Fruit fly (Drosophila melanogaster): Measurements from ENCODE around the gene Smyd5.
A peak's percentile ranks its signal among the peaks of the same experiment; 100 is the strongest.

Smyd5 gene

DNA sequence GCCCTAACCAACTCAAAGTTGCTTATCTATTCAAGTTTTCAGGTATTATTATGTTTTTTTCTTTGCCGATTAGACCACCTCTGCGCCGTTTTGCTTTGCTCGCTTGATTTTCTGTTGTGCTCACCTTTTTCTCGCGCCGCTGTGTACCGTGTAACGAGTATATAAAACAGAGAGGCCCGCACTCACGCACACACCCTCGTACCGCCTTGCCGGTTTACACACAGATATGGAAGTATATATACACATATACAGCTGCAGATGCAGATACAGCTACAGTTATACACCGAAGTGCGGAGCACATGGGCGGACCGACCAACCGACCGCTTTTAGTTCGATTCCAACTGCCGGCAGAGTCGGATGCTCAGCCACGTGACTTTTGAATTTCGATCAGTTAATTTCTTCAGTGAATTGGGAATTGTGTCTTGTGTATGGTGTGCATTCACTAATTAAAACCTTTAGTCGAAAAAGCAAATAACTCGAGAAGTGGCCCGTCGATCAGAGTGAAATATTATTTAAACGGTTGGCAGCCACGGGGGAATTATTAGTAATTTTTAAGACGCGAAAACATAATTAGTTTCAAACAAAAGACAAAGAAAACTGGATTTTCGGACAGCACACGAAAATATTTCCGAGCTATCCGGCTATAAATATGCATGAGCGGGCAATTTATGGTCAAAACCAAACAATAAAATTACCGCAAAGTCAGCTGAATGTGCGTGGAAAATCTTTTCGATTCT, 29.9 kb downstream of the Smyd5 start (continued):
- TF ChIP-seq CG12071 (GFP tag; optimal IDR thresholded peaks at IDR 0.05) (peak; percentile 70), E2f1 (GFP tag; IDR thresholded peaks at IDR 0.05) (no peak), sug (tag; optimal IDR thresholded peaks at IDR 0.05) (peak; percentile 80), Dip3 (GFP tag; optimal IDR thresholded peaks at IDR 0.05) (no peak), CG17361 (GFP tag; IDR thresholded peaks at IDR 0.05) (no peak), CG11723 (GFP tag; optimal IDR thresholded peaks at IDR 0.05) (no peak), Ada2b (GFP tag; IDR thresholded peaks at IDR 0.05) (no peak), B-H2 (GFP tag; optimal IDR thresholded peaks at IDR 0.05) (peak; percentile 45), Awh (GFP tag; IDR thresholded peaks at IDR 0.05) (0 out of 2 replicates have a peak, but pooled peaks have one; percentile 28), ac (GFP tag; optimal IDR thresholded peaks at IDR 0.05) (peak; percentile 26), CG14965 (GFP tag; optimal IDR thresholded peaks at IDR 0.05; ENCODE audit: borderline replicate concordance) (no peak), stwl (tag; optimal IDR thresholded peaks at IDR 0.05) (peak; percentile 9), Chrac-16 (GFP tag; optimal IDR thresholded peaks at IDR 0.05) (no peak), CG3281 (GFP tag; optimal IDR thresholded peaks at IDR 0.05) (peak; percentile 31), Dip2 (GFP tag; IDR thresholded peaks at IDR 0.05) (no peak), CG7745 (tag; optimal IDR thresholded peaks at IDR 0.05) (peak; percentile 13), otp (GFP tag; IDR thresholded peaks at IDR 0.05) (peak; percentile 26; the same call in 1 of the 3 replicates), BEAF-32 (GFP tag; optimal IDR thresholded peaks at IDR 0.05) (peak; percentile 1), Trl (optimal IDR thresholded peaks at IDR 0.05) (peak; percentile 47 to 74), Trl (GFP tag; optimal IDR thresholded peaks at IDR 0.05) (peak; percentile 56), bsh (GFP tag; optimal IDR thresholded peaks at IDR 0.05) (peak in 1 of 2 experiments; percentile 18), slbo (GFP tag; IDR thresholded peaks at IDR 0.05) (0 out of 2 replicates have a peak, but pooled peaks have one; percentile 3), Mrtf (GFP tag; IDR thresholded peaks at IDR 0.05) (no peak), CG10274 (GFP tag; optimal IDR thresholded peaks at IDR 0.05) (no peak), CG18619 (GFP tag; optimal IDR thresholded peaks at IDR 0.05) (no peak), CG33213 (GFP tag; optimal IDR thresholded peaks at IDR 0.05) (no peak), lola (GFP tag; optimal IDR thresholded peaks at IDR 0.05) (no peak), crp (GFP tag; optimal IDR thresholded peaks at IDR 0.05) (no peak), HLH4C (GFP tag; IDR thresholded peaks at IDR 0.05; ENCODE audit: partially characterized antibody) (no peak; the same call in 2 of the 3 replicates), CG8388 (GFP tag; optimal IDR thresholded peaks at IDR 0.05) (peak; percentile 25), scrt (GFP tag; optimal IDR thresholded peaks at IDR 0.05) (peak; percentile 46), MTF-1 (GFP tag; optimal IDR thresholded peaks at IDR 0.05; ENCODE audit: borderline replicate concordance) (peak; percentile 73), lov (optimal IDR thresholded peaks at IDR 0.05) (no peak), lov (GFP tag; IDR thresholded peaks at IDR 0.05) (peak; percentile 6; the same call in 1 of the 3 replicates), Poxn (GFP tag; IDR thresholded peaks at IDR 0.05) (no peak), Xrp1 (GFP tag; IDR thresholded peaks at IDR 0.05) (0 out of 2 replicates have a peak, but pooled peaks have one; percentile 20), zf30C (GFP tag; optimal IDR thresholded peaks at IDR 0.05) (peak; percentile 27), CG12155 (GFP tag; optimal IDR thresholded peaks at IDR 0.05) (peak; percentile 34), Antp (GFP tag; optimal IDR thresholded peaks at IDR 0.05) (peak; percentile 21), CG12236 (GFP tag; optimal IDR thresholded peaks at IDR 0.05) (no peak), CG2712 (tag; optimal IDR thresholded peaks at IDR 0.05) (peak; percentile 31), CG1603 (tag; optimal IDR thresholded peaks at IDR 0.05) (peak; percentile 35), CG7556 (GFP tag; optimal IDR thresholded peaks at IDR 0.05) (no peak), CG30020 (tag; optimal IDR thresholded peaks at IDR 0.05) (no peak), Rx (GFP tag; IDR thresholded peaks at IDR 0.05) (no peak), sqz (GFP tag; optimal IDR thresholded peaks at IDR 0.05) (peak; percentile 84), wdn (GFP tag; IDR thresholded peaks at IDR 0.05) (peak; percentile 8; the same call in 1 of the 2 replicates), NfI (GFP tag; optimal IDR thresholded peaks at IDR 0.05) (peak; percentile 29), kni (GFP tag; optimal IDR thresholded peaks at IDR 0.05) (peak; percentile 92)
